Fruit fly (Drosophila melanogaster) whole organism, embryonic: ENCODE data around the gene CG31650.

Source experiments
- Asciz ChIP-seq: fragments of 200-800 bp; sonication (Bioruptor generic); optimal IDR thresholded peaks from 2 replicates; lab custom pipeline; 2017; ENCODE audit warnings: missing biosample characterization, mild to moderate bottlenecking, missing genetic modification characterization, missing genetic modification reagents
- B-H1 ChIP-seq: fragments of 200-800 bp; sonication (Bioruptor generic); IDR thresholded peaks from 3 replicates; pipeline ENCODE4 v1.3.6; 2022; ENCODE audit warnings: missing biosample characterization, missing genetic modification characterization
- B-H2 ChIP-seq: fragments of 200-800 bp; sonication (Bioruptor generic); optimal IDR thresholded peaks from 2 replicates; lab custom pipeline; 2018; ENCODE audit warnings: missing biosample characterization, mild to moderate bottlenecking, missing genetic modification characterization
- CG10267 ChIP-seq: fragments of 200-800 bp; sonication (Bioruptor generic); optimal IDR thresholded peaks from 2 replicates; lab custom pipeline; 2018; ENCODE audit warnings: missing biosample characterization, mild to moderate bottlenecking, missing genetic modification characterization, moderate library complexity
- CG10366 ChIP-seq: fragments of 200-800 bp; sonication (Bioruptor generic); IDR thresholded peaks from 2 replicates; pipeline ENCODE4 v1.3.6; 2022; ENCODE audit warnings: missing biosample characterization, missing genetic modification characterization
- CG10979 ChIP-seq: fragments of 200-800 bp; sonication (Bioruptor generic); optimal IDR thresholded peaks from 2 replicates; lab custom pipeline; 2018; ENCODE audit warnings: missing biosample characterization, mild to moderate bottlenecking, missing genetic modification characterization, moderate library complexity
- CG11456 ChIP-seq: fragments of 200-800 bp; sonication (Bioruptor generic); IDR thresholded peaks from 3 replicates; pipeline ENCODE4 v1.3.6; 2022; ENCODE audit warnings: missing biosample characterization, missing genetic modification characterization
- CG12942 ChIP-seq: fragments of 200-800 bp; sonication (Bioruptor generic); optimal IDR thresholded peaks from 3 replicates; lab custom pipeline; 2016; ENCODE audit warnings: missing biosample characterization, missing genetic modification characterization
- CG2712 ChIP-seq: fragments of 200-800 bp; optimal IDR thresholded peaks from 3 replicates; lab custom pipeline; 2019; ENCODE audit warnings: missing biosample characterization, mild to moderate bottlenecking, missing genetic modification characterization, moderate library complexity
- CG31441 ChIP-seq: fragments of 200-800 bp; sonication (Bioruptor generic); IDR thresholded peaks from 2 replicates; pipeline ENCODE4 v1.3.6; 2022; ENCODE audit warnings: missing biosample characterization, missing genetic modification characterization
- CG3163 ChIP-seq: fragments of 200-800 bp; sonication (Bioruptor generic); optimal IDR thresholded peaks from 3 replicates; lab custom pipeline; 2016; ENCODE audit warnings: missing biosample characterization, missing genetic modification characterization
- CG32767 ChIP-seq: fragments of 200-800 bp; sonication (Bioruptor generic); IDR thresholded peaks from 2 replicates; pipeline ENCODE4 v1.3.6; 2022; ENCODE audit warnings: missing biosample characterization, missing genetic modification characterization
- CG3847 ChIP-seq: fragments of 200-800 bp; sonication (Bioruptor generic); IDR thresholded peaks from 2 replicates; pipeline ENCODE4 v1.3.6; 2022; ENCODE audit warnings: missing biosample characterization, missing genetic modification characterization
- CG4328 ChIP-seq: fragments of 200-800 bp; sonication (Bioruptor generic); optimal IDR thresholded peaks from 3 replicates; lab custom pipeline; 2017; ENCODE audit warnings: missing biosample characterization, missing genetic modification reagents, missing genetic modification characterization
- CG43689 ChIP-seq: fragments of 200-800 bp; sonication (Bioruptor generic); IDR thresholded peaks from 2 replicates; pipeline ENCODE4 v1.3.6; 2022; ENCODE audit warnings: missing biosample characterization, missing genetic modification characterization
- CG4730 ChIP-seq: fragments of 200-800 bp; sonication (Bioruptor generic); IDR thresholded peaks from 2 replicates; pipeline ENCODE4 v1.3.6; 2022; ENCODE audit warnings: missing biosample characterization, missing genetic modification characterization
- CG6689 ChIP-seq: fragments of 200-800 bp; sonication (Bioruptor generic); IDR thresholded peaks from 2 replicates; pipeline ENCODE4 v1.3.6; 2022; ENCODE audit warnings: missing biosample characterization, missing genetic modification characterization
- CG6765 ChIP-seq: fragments of 200-800 bp; sonication (Bioruptor generic); optimal IDR thresholded peaks from 3 replicates; lab custom pipeline; 2017; ENCODE audit warnings: missing biosample characterization, mild to moderate bottlenecking, missing genetic modification characterization
- CG6791 ChIP-seq: fragments of 200-800 bp; sonication (Bioruptor generic); IDR thresholded peaks from 3 replicates; pipeline ENCODE4 v1.3.6; 2022; ENCODE audit warnings: missing biosample characterization, missing genetic modification characterization; ENCODE audit not compliant: partially characterized antibody
- CG8478 ChIP-seq: fragments of >200 bp; optimal IDR thresholded peaks from 2 replicates; lab custom pipeline; 2018
- CG9609 ChIP-seq: fragments of 200-800 bp; sonication (Bioruptor generic); optimal IDR thresholded peaks from 3 replicates; lab custom pipeline; 2016; ENCODE audit warnings: missing biosample characterization, missing genetic modification characterization
- CG9727 ChIP-seq: fragments of 200-800 bp; sonication (Bioruptor generic); optimal IDR thresholded peaks from 3 replicates; lab custom pipeline; 2017; ENCODE audit warnings: missing biosample characterization, mild to moderate bottlenecking, missing genetic modification characterization
- Dp ChIP-seq: fragments of 200-800 bp; sonication (Bioruptor generic); optimal IDR thresholded peaks from 2 replicates; lab custom pipeline; 2018; ENCODE audit warnings: missing biosample characterization, mild to moderate bottlenecking, missing genetic modification characterization, moderate library complexity
- Gsc ChIP-seq: fragments of 200-800 bp; sonication (Bioruptor generic); IDR thresholded peaks from 2 replicates; pipeline ENCODE4 v1.3.6; 2022; ENCODE audit warnings: missing biosample characterization, missing genetic modification characterization
- Gug ChIP-seq: fragments of 200-800 bp; sonication (Bioruptor generic); IDR thresholded peaks from 4 replicates; pipeline ENCODE4 v1.3.6; 2022; ENCODE audit warnings: missing biosample characterization, missing genetic modification characterization
- HHEX ChIP-seq: fragments of 200-800 bp; sonication (Bioruptor generic); optimal IDR thresholded peaks from 3 replicates; lab custom pipeline; 2017; ENCODE audit warnings: missing biosample characterization, mild to moderate bottlenecking, missing genetic modification characterization, missing genetic modification reagents
- MTF-1 ChIP-seq: fragments of 200-800 bp; sonication (Bioruptor generic); optimal IDR thresholded peaks from 2 replicates; lab custom pipeline; 2018; ENCODE audit warnings: missing biosample characterization, mild to moderate bottlenecking, missing genetic modification characterization, borderline replicate concordance
- Mes4 ChIP-seq: fragments of 200-800 bp; sonication (Bioruptor generic); optimal IDR thresholded peaks from 2 replicates; lab custom pipeline; 2016; ENCODE audit warnings: missing biosample characterization, missing genetic modification characterization
- Scr ChIP-seq: fragments of 200-800 bp; sonication (Bioruptor generic); IDR thresholded peaks from 2 replicates; pipeline ENCODE4 v1.3.6; 2022; ENCODE audit warnings: missing biosample characterization, missing genetic modification characterization; ENCODE audit not compliant: partially characterized antibody
- Sry-β ChIP-seq: fragments of 200-800 bp; sonication (Bioruptor generic); optimal IDR thresholded peaks from 2 replicates; lab custom pipeline; 2018; ENCODE audit warnings: missing biosample characterization, mild to moderate bottlenecking, missing genetic modification characterization, moderate library complexity
- Sry-δ ChIP-seq: fragments of 200-800 bp; sonication (Bioruptor generic); optimal IDR thresholded peaks from 2 replicates; lab custom pipeline; 2016; ENCODE audit warnings: missing biosample characterization, missing genetic modification characterization
- bcd ChIP-seq: fragments of 200-800 bp; sonication (Bioruptor generic); optimal IDR thresholded peaks from 2 replicates; lab custom pipeline; 2017; ENCODE audit warnings: missing biosample characterization, mild to moderate bottlenecking, missing genetic modification characterization
- br ChIP-seq: fragments of >200 bp; optimal IDR thresholded peaks from 2 replicates; lab custom pipeline; 2017
- chif ChIP-seq, 2 experiments: fragments of 200-800 bp; sonication (Bioruptor generic); optimal IDR thresholded peaks; 3 replicates each; lab custom pipeline; 2016; ENCODE audit warnings: missing biosample characterization in 2 of 2, missing genetic modification characterization in 2 of 2
- emc ChIP-seq: fragments of 200-800 bp; sonication (Bioruptor generic); optimal IDR thresholded peaks from 2 replicates; lab custom pipeline; 2016; ENCODE audit warnings: missing biosample characterization, missing genetic modification characterization
- ems ChIP-seq: fragments of 200-800 bp; sonication (Bioruptor generic); optimal IDR thresholded peaks from 3 replicates; lab custom pipeline; 2016; ENCODE audit warnings: missing biosample characterization, missing genetic modification characterization
- fd3F ChIP-seq: fragments of 200-800 bp; sonication (Bioruptor generic); optimal IDR thresholded peaks from 2 replicates; lab custom pipeline; 2018; ENCODE audit warnings: missing biosample characterization, mild to moderate bottlenecking, missing genetic modification characterization, moderate library complexity
- fd96Cb ChIP-seq: fragments of 200-800 bp; sonication (Bioruptor generic); optimal IDR thresholded peaks from 2 replicates; lab custom pipeline; 2018; ENCODE audit warnings: missing biosample characterization, mild to moderate bottlenecking, missing genetic modification characterization, moderate library complexity
- jigr1 ChIP-seq: fragments of 200-800 bp; sonication (Bioruptor generic); IDR thresholded peaks from 3 replicates; pipeline ENCODE4 v1.3.6; 2022; ENCODE audit warnings: missing biosample characterization, missing genetic modification characterization
- jumu ChIP-seq: fragments of 200-800 bp; sonication (Bioruptor generic); optimal IDR thresholded peaks from 3 replicates; lab custom pipeline; 2016; ENCODE audit warnings: missing biosample characterization, missing genetic modification characterization
- kah ChIP-seq: fragments of 200-800 bp; sonication (Bioruptor generic); optimal IDR thresholded peaks from 2 replicates; lab custom pipeline; 2018; ENCODE audit warnings: missing biosample characterization, mild to moderate bottlenecking, missing genetic modification characterization
- lmd ChIP-seq: fragments of 200-800 bp; sonication (Bioruptor generic); IDR thresholded peaks from 2 replicates; pipeline ENCODE4 v1.3.6; 2022; ENCODE audit warnings: missing biosample characterization, missing genetic modification characterization
- lola ChIP-seq, 3 experiments: fragments of >200 bp in 2 of 3; fragments of 200-800 bp in 1 of 3; sonication (Bioruptor generic) in 1 of 3; optimal IDR thresholded peaks; 2 replicates each; lab custom pipeline; 2017 to 2019; ENCODE audit warnings: missing biosample characterization in 3 of 3, missing genetic modification characterization in 3 of 3, mild to moderate bottlenecking in 1 of 3, moderate library complexity in 1 of 3
- org-1 ChIP-seq: fragments of 200-800 bp; sonication (Bioruptor generic); optimal IDR thresholded peaks from 2 replicates; lab custom pipeline; 2017; ENCODE audit warnings: missing biosample characterization, missing genetic modification characterization
- ranshi ChIP-seq: fragments of 200-800 bp; sonication (Bioruptor generic); IDR thresholded peaks from 2 replicates; pipeline ENCODE4 v1.3.6; 2022; ENCODE audit warnings: missing biosample characterization, missing genetic modification characterization
- ro ChIP-seq: fragments of 200-800 bp; sonication (Bioruptor generic); IDR thresholded peaks from 2 replicates; pipeline ENCODE4 v1.3.6; 2022; ENCODE audit warnings: missing biosample characterization, missing genetic modification characterization
- seq ChIP-seq: fragments of 200-800 bp; sonication (Bioruptor generic); IDR thresholded peaks from 2 replicates; pipeline ENCODE4 v1.3.6; 2022; ENCODE audit warnings: missing biosample characterization, missing genetic modification characterization
- slbo ChIP-seq: fragments of 200-800 bp; sonication (Bioruptor generic); IDR thresholded peaks from 2 replicates; pipeline ENCODE4 v1.3.6; 2022; ENCODE audit warnings: missing biosample characterization, missing genetic modification characterization
- tup ChIP-seq: fragments of 200-800 bp; sonication (Bioruptor generic); optimal IDR thresholded peaks from 2 replicates; lab custom pipeline; 2016; ENCODE audit warnings: missing biosample characterization, mild to moderate bottlenecking, missing genetic modification characterization, moderate library complexity
- unpg ChIP-seq: fragments of 200-800 bp; sonication (Bioruptor generic); optimal IDR thresholded peaks from 3 replicates; lab custom pipeline; 2018; ENCODE audit warnings: missing biosample characterization, mild to moderate bottlenecking, missing genetic modification characterization, moderate library complexity

CG31650 gene

dm6 chr2L:5086905-5087522 is 42.5 kb upstream of the CG31650 start (continued):
- peak; percentile 11 for TF ChIP-seq CG3163 (GFP tag; lab: Kevin White, UChicago)
- no peak for TF ChIP-seq CG4730 (GFP tag; lab: Robert Waterston, UW)
- peak; percentile 81 for TF ChIP-seq fd96Cb (tag; lab: Kevin White, UChicago)
- peak; percentile 37; the same call in 2 of the 3 replicates for TF ChIP-seq B-H1
- peak; percentile 82 for TF ChIP-seq CG9727 (GFP tag; lab: Kevin White, UChicago)
- no peak for TF ChIP-seq jigr1 (GFP tag; lab: Robert Waterston, UW)
- TF ChIP-seq ems (GFP tag; lab: Kevin White, UChicago) = peak; percentile 63
- TF ChIP-seq Asciz = peak; percentile 88
- no peak for TF ChIP-seq Gsc (GFP tag; lab: Robert Waterston, UW)
- TF ChIP-seq Scr (GFP tag; lab: Robert Waterston, UW) = no peak
- peak; percentile 62; the same call in 1 of the 2 replicates for TF ChIP-seq CG43689 (GFP tag; lab: Robert Waterston, UW)
- peak; percentile 57 for TF ChIP-seq CG9609
- peak; percentile 76 for TF ChIP-seq org-1 (GFP tag; lab: Kevin White, UChicago)
- peak; percentile 62 for TF ChIP-seq CG32767 (GFP tag; lab: Robert Waterston, UW)
- TF ChIP-seq seq (GFP tag; lab: Robert Waterston, UW) = peak; percentile 77
- TF ChIP-seq CG6689 (GFP tag; lab: Robert Waterston, UW) = peak; percentile 73
- TF ChIP-seq br (lab: Kevin White, UChicago) = no peak
- peak; percentile 77 for TF ChIP-seq CG10267
- TF ChIP-seq tup (GFP tag; lab: Kevin White, UChicago) = peak; percentile 15
- peak; percentile 68 for TF ChIP-seq lmd (GFP tag; lab: Robert Waterston, UW)
- no peak for TF ChIP-seq ro
- peak; percentile 79 for TF ChIP-seq CG10979 (tag; lab: Kevin White, UChicago)
- TF ChIP-seq CG8478 (lab: Kevin White, UChicago) = no peak
- TF ChIP-seq MTF-1 = peak; percentile 32
- peak; percentile 92 for TF ChIP-seq CG31441 (GFP tag; lab: Robert Waterston, UW)
- TF ChIP-seq emc (GFP tag; lab: Kevin White, UChicago) = peak; percentile 46
- TF ChIP-seq fd3F (GFP tag; lab: Kevin White, UChicago) = peak; percentile 61
- peak; percentile 62 to 83 for TF ChIP-seq chif (GFP tag; optimal IDR thresholded peaks at IDR 0.05; lab: Kevin White, UChicago)
- TF ChIP-seq CG10366 = peak; percentile 36; the same call in 1 of the 2 replicates
- peak; percentile 76 for TF ChIP-seq HHEX (GFP tag; lab: Kevin White, UChicago)
- peak; percentile 86 for TF ChIP-seq unpg
- TF ChIP-seq CG3847 = peak; percentile 36
- TF ChIP-seq jumu (GFP tag; lab: Kevin White, UChicago) = peak; percentile 41
- TF ChIP-seq kah = peak; percentile 68
- TF ChIP-seq CG2712 (tag; lab: Kevin White, UChicago) = peak; percentile 83
- TF ChIP-seq B-H2 = no peak
- TF ChIP-seq CG6791 = no peak
- 0 out of 3 replicates have a peak, but pooled peaks have one; percentile 7 for TF ChIP-seq CG11456 (GFP tag; lab: Robert Waterston, UW)
- no peak for TF ChIP-seq Dp (GFP tag; lab: Kevin White, UChicago)
- TF ChIP-seq CG12942 = peak; percentile 59
- peak; percentile 72 for TF ChIP-seq bcd (GFP tag; lab: Kevin White, UChicago)
- TF ChIP-seq Sry-δ (GFP tag; lab: Kevin White, UChicago) = peak; percentile 33
- TF ChIP-seq CG4328 = peak; percentile 52
- TF ChIP-seq Sry-β (GFP tag; lab: Kevin White, UChicago) = peak; percentile 25
- TF ChIP-seq Mes4 (GFP tag; lab: Kevin White, UChicago) = peak; percentile 74
- TF ChIP-seq ranshi = peak; percentile 46; the same call in 1 of the 2 replicates
- peak; percentile 63; the same call in 1 of the 2 replicates for TF ChIP-seq slbo
- TF ChIP-seq Gug (GFP tag; lab: Robert Waterston, UW) = peak; percentile 41; the same call in 1 of the 4 replicates
- peak in 1 of 3 experiments; percentile 67 for TF ChIP-seq lola (GFP tag; optimal IDR thresholded peaks at IDR 0.05; lab: Kevin White, UChicago)
- peak; percentile 74 for TF ChIP-seq CG6765 (GFP tag; lab: Kevin White, UChicago)
